Fruit fly (Drosophila melanogaster): ENCODE results near the gene ttk.

ttk gene

dm6 chr3R:31748093-31748996 lies 34.7 kb downstream of the ttk start:
- TF ChIP-seq CG1620 (GFP tag; optimal IDR thresholded peaks at IDR 0.05): no peak
- TF ChIP-seq Hr96 (GFP tag; optimal IDR thresholded peaks at IDR 0.05): peak; percentile 49
- peak; percentile 69 for TF ChIP-seq CG11617 (GFP tag; optimal IDR thresholded peaks at IDR 0.05)
- TF ChIP-seq CG12768 (GFP tag; optimal IDR thresholded peaks at IDR 0.05): peak; percentile 28
- no peak for TF ChIP-seq CG5204 (GFP tag; optimal IDR thresholded peaks at IDR 0.05)
- TF ChIP-seq cnc (optimal IDR thresholded peaks at IDR 0.05): no peak
- TF ChIP-seq CG14711 (tag; optimal IDR thresholded peaks at IDR 0.05): no peak
- no peak for TF ChIP-seq Clk (GFP tag; optimal IDR thresholded peaks at IDR 0.05)
- TF ChIP-seq CG33017 (tag; optimal IDR thresholded peaks at IDR 0.05): no peak
- peak; percentile 99 for TF ChIP-seq Mnt (GFP tag; optimal IDR thresholded peaks at IDR 0.05)
- peak; percentile 16 for TF ChIP-seq bab1 (GFP tag; optimal IDR thresholded peaks at IDR 0.05)
- peak; percentile 40 for TF ChIP-seq tj (GFP tag; optimal IDR thresholded peaks at IDR 0.05)
- peak; percentile 5 for TF ChIP-seq CG7101 (tag; optimal IDR thresholded peaks at IDR 0.05)
- peak; percentile 93 for TF ChIP-seq cic (GFP tag; optimal IDR thresholded peaks at IDR 0.05)
- no peak for TF ChIP-seq CG7045 (GFP tag; optimal IDR thresholded peaks at IDR 0.05)
- TF ChIP-seq toe (GFP tag; optimal IDR thresholded peaks at IDR 0.05): no peak
- TF ChIP-seq ovo (GFP tag; optimal IDR thresholded peaks at IDR 0.05): peak; percentile 28
- peak; percentile 60 for TF ChIP-seq pad (GFP tag; optimal IDR thresholded peaks at IDR 0.05)
- TF ChIP-seq kay (GFP tag; ENCODE audit: borderline replicate concordance): no peak
- TF ChIP-seq Crg-1 (GFP tag; optimal IDR thresholded peaks at IDR 0.05): no peak

dm6 chr3R:31754605-31755004 lies 40.9 kb downstream of the ttk start, which contains the start of gene salt:
Gene salt (minus strand): TSS chr3R:31754705.
- no peak for TF ChIP-seq bab1 (GFP tag; optimal IDR thresholded peaks at IDR 0.05)
- TF ChIP-seq CG5204 (GFP tag; optimal IDR thresholded peaks at IDR 0.05): no peak
- no peak for TF ChIP-seq pad (GFP tag; optimal IDR thresholded peaks at IDR 0.05)
- TF ChIP-seq CG14711 (tag; optimal IDR thresholded peaks at IDR 0.05): no peak
- TF ChIP-seq Clk (GFP tag; optimal IDR thresholded peaks at IDR 0.05): no peak
- TF ChIP-seq CG7045 (GFP tag; optimal IDR thresholded peaks at IDR 0.05): no peak
- TF ChIP-seq CG33017 (tag; optimal IDR thresholded peaks at IDR 0.05): no peak
- TF ChIP-seq kay (GFP tag; ENCODE audit: borderline replicate concordance): no peak
- no peak for TF ChIP-seq cnc (optimal IDR thresholded peaks at IDR 0.05)
- no peak for TF ChIP-seq Mnt (GFP tag; optimal IDR thresholded peaks at IDR 0.05)
- no peak for TF ChIP-seq CG11617 (GFP tag; optimal IDR thresholded peaks at IDR 0.05)
- no peak for TF ChIP-seq CG12768 (GFP tag; optimal IDR thresholded peaks at IDR 0.05)
- TF ChIP-seq Hr96 (GFP tag; optimal IDR thresholded peaks at IDR 0.05): no peak
- TF ChIP-seq tj (GFP tag; optimal IDR thresholded peaks at IDR 0.05): no peak
- no peak for TF ChIP-seq CG7101 (tag; optimal IDR thresholded peaks at IDR 0.05)
- no peak for TF ChIP-seq toe (GFP tag; optimal IDR thresholded peaks at IDR 0.05)
- no peak for TF ChIP-seq cic (GFP tag; optimal IDR thresholded peaks at IDR 0.05)

- no peak for TF ChIP-seq Hr96 (GFP tag; optimal IDR thresholded peaks at IDR 0.05)
- no peak for TF ChIP-seq cnc (optimal IDR thresholded peaks at IDR 0.05)
- no peak for TF ChIP-seq toe (GFP tag; optimal IDR thresholded peaks at IDR 0.05)
- TF ChIP-seq kay (GFP tag; ENCODE audit: borderline replicate concordance): peak; percentile 17
- TF ChIP-seq bab1 (GFP tag; optimal IDR thresholded peaks at IDR 0.05): no peak
- TF ChIP-seq CG5204 (GFP tag; optimal IDR thresholded peaks at IDR 0.05): no peak
- no peak for TF ChIP-seq CG1620 (GFP tag; optimal IDR thresholded peaks at IDR 0.05)
Observed at dm6 chr3R:31758587-31759167, 45.0 kb downstream of the ttk start, which contains the start of gene CG2187. Gene CG2187 (minus strand): TSS chr3R:31758637.

- TF ChIP-seq cic (GFP tag; optimal IDR thresholded peaks at IDR 0.05) (peak; percentile 83), CG14711 (tag; optimal IDR thresholded peaks at IDR 0.05) (no peak), CG1620 (GFP tag; optimal IDR thresholded peaks at IDR 0.05) (no peak), cnc (optimal IDR thresholded peaks at IDR 0.05) (peak in 1 of 2 experiments; percentile 13)
Observed at dm6 chr3R:31761529-31762009, 47.9 kb downstream of the ttk start, which contains the start of gene Smvt. Gene Smvt (minus strand): TSS chr3R:31761579.

- TF ChIP-seq cic (GFP tag; optimal IDR thresholded peaks at IDR 0.05) (no peak), Mnt (GFP tag; optimal IDR thresholded peaks at IDR 0.05) (no peak), ovo (GFP tag; optimal IDR thresholded peaks at IDR 0.05) (no peak), CG11617 (GFP tag; optimal IDR thresholded peaks at IDR 0.05) (no peak), kay (GFP tag; ENCODE audit: borderline replicate concordance) (no peak), CG7045 (GFP tag; optimal IDR thresholded peaks at IDR 0.05) (no peak), Hr96 (GFP tag; optimal IDR thresholded peaks at IDR 0.05) (no peak), CG33017 (tag; optimal IDR thresholded peaks at IDR 0.05) (no peak), bab1 (GFP tag; optimal IDR thresholded peaks at IDR 0.05) (no peak), cnc (optimal IDR thresholded peaks at IDR 0.05) (no peak), pad (GFP tag; optimal IDR thresholded peaks at IDR 0.05) (no peak), CG7101 (tag; optimal IDR thresholded peaks at IDR 0.05) (no peak), CG14711 (tag; optimal IDR thresholded peaks at IDR 0.05) (no peak), Clk (GFP tag; optimal IDR thresholded peaks at IDR 0.05) (no peak), CG12768 (GFP tag; optimal IDR thresholded peaks at IDR 0.05) (no peak), Crg-1 (GFP tag; optimal IDR thresholded peaks at IDR 0.05) (no peak)
Observed at dm6 chr3R:31762672-31763071, 49.0 kb downstream of the ttk start.

dm6 chr3R:31764672-31765071 lies 51.0 kb downstream of the ttk start, which contains the start of gene CG2150:
Gene CG2150 (minus strand): TSS chr3R:31764772.
- TF ChIP-seq Clk (GFP tag; optimal IDR thresholded peaks at IDR 0.05): no peak
- no peak for TF ChIP-seq tj (GFP tag; optimal IDR thresholded peaks at IDR 0.05)
- no peak for TF ChIP-seq CG5204 (GFP tag; optimal IDR thresholded peaks at IDR 0.05)
- TF ChIP-seq CG7045 (GFP tag; optimal IDR thresholded peaks at IDR 0.05): no peak
- no peak for TF ChIP-seq CG1620 (GFP tag; optimal IDR thresholded peaks at IDR 0.05)
- no peak for TF ChIP-seq bab1 (GFP tag; optimal IDR thresholded peaks at IDR 0.05)
- no peak for TF ChIP-seq Hr96 (GFP tag; optimal IDR thresholded peaks at IDR 0.05)
- no peak for TF ChIP-seq CG12768 (GFP tag; optimal IDR thresholded peaks at IDR 0.05)
